Worm (Caenorhabditis elegans) whole organism, mixed stage, embryonic: ENCODE data around the gene K06A1.2.

ENCODE experiments used
- bed-3 ChIP-seq: fragments of 200-800 bp; sonication (Bioruptor generic); optimal IDR thresholded peaks from 3 replicates; lab custom pipeline; 2018; ENCODE audit warnings: mild to moderate bottlenecking, missing genetic modification characterization, moderate library complexity, missing compliant biosample characterization
- blmp-1 ChIP-seq: fragments of 150-350 bp; optimal IDR thresholded peaks from 2 replicates; lab custom pipeline; 2014; ENCODE audit warnings: missing biosample characterization, missing genetic modification characterization
- ceh-39 ChIP-seq: fragments of 150-350 bp; optimal IDR thresholded peaks from 2 replicates; lab custom pipeline; 2014; ENCODE audit warnings: missing biosample characterization, missing genetic modification characterization
- ceh-43 ChIP-seq: fragments of 200-800 bp; sonication (Bioruptor generic); optimal IDR thresholded peaks from 2 replicates; lab custom pipeline; 2018; ENCODE audit warnings: mild to moderate bottlenecking, missing genetic modification characterization, moderate library complexity, missing compliant biosample characterization
- ceh-83 ChIP-seq: fragments of 200-800 bp; sonication (Bioruptor generic); optimal IDR thresholded peaks from 2 replicates; lab custom pipeline; 2018; ENCODE audit warnings: mild to moderate bottlenecking, missing genetic modification characterization, missing compliant biosample characterization
- ces-1 ChIP-seq: fragments of 150-350 bp; optimal IDR thresholded peaks from 2 replicates; lab custom pipeline; 2014; ENCODE audit warnings: missing biosample characterization, missing genetic modification reagents, missing genetic modification characterization
- cnd-1 ChIP-seq: fragments of 200-800 bp; sonication (Bioruptor generic); optimal IDR thresholded peaks from 2 replicates; lab custom pipeline; 2018; ENCODE audit warnings: mild to moderate bottlenecking, missing genetic modification characterization, missing compliant biosample characterization
- drap-1 ChIP-seq: fragments of 200-800 bp; sonication (Bioruptor generic); optimal IDR thresholded peaks from 3 replicates; lab custom pipeline; 2018; ENCODE audit warnings: mild to moderate bottlenecking, missing genetic modification characterization, missing compliant biosample characterization
- elt-1 ChIP-seq: sonication (generic microtip); optimal IDR thresholded peaks from 2 replicates; lab custom pipeline; 2017; ENCODE audit warnings: missing genetic modification characterization, mild to moderate bottlenecking, missing compliant biosample characterization, antibody characterized with exemption, moderate library complexity, borderline replicate concordance; ENCODE audit not compliant: insufficient read depth
- elt-3 ChIP-seq: fragments of 150-350 bp; optimal IDR thresholded peaks from 2 replicates; lab custom pipeline; 2014; ENCODE audit warnings: missing biosample characterization, missing genetic modification characterization
- flh-1 ChIP-seq: fragments of 200-800 bp; sonication (Bioruptor generic); optimal IDR thresholded peaks from 2 replicates; lab custom pipeline; 2018; ENCODE audit warnings: mild to moderate bottlenecking, missing genetic modification characterization, moderate library complexity, missing compliant biosample characterization
- hlh-1 ChIP-seq: fragments of 150-350 bp; optimal IDR thresholded peaks from 2 replicates; lab custom pipeline; 2014; ENCODE audit warnings: missing biosample characterization, missing genetic modification reagents, missing genetic modification characterization
- lin-13 ChIP-seq: fragments of 150-350 bp; optimal IDR thresholded peaks from 2 replicates; lab custom pipeline; 2014; ENCODE audit warnings: missing biosample characterization, missing genetic modification characterization
- lin-32 ChIP-seq: fragments of 200-800 bp; sonication (Bioruptor generic); optimal IDR thresholded peaks from 2 replicates; lab custom pipeline; 2018; ENCODE audit warnings: mild to moderate bottlenecking, missing genetic modification characterization, missing compliant biosample characterization
- lsy-2 ChIP-seq: fragments of 150-350 bp; optimal IDR thresholded peaks from 2 replicates; lab custom pipeline; 2014; ENCODE audit warnings: missing biosample characterization, missing genetic modification characterization
- mab-5 ChIP-seq: fragments of 150-350 bp; optimal IDR thresholded peaks from 2 replicates; lab custom pipeline; 2014; ENCODE audit warnings: missing biosample characterization, missing genetic modification characterization
- mep-1 ChIP-seq: fragments of 150-350 bp; optimal IDR thresholded peaks from 2 replicates; lab custom pipeline; 2017; ENCODE audit warnings: missing biosample characterization, missing genetic modification reagents, missing genetic modification characterization, inconsistent platforms
- mls-2 ChIP-seq: sonication (generic microtip); optimal IDR thresholded peaks from 2 replicates; lab custom pipeline; 2016; ENCODE audit warnings: mild to moderate bottlenecking, missing genetic modification characterization, moderate library complexity, missing compliant biosample characterization
- nhr-12 ChIP-seq: fragments of 150-350 bp; optimal IDR thresholded peaks from 2 replicates; lab custom pipeline; 2014; ENCODE audit warnings: missing biosample characterization, missing genetic modification characterization
- nhr-237 ChIP-seq: fragments of 150-350 bp; optimal IDR thresholded peaks from 2 replicates; lab custom pipeline; 2014; ENCODE audit warnings: missing biosample characterization, missing genetic modification characterization
- nhr-28 ChIP-seq: fragments of 150-350 bp; optimal IDR thresholded peaks from 2 replicates; lab custom pipeline; 2014; ENCODE audit warnings: missing biosample characterization, missing genetic modification characterization
- pha-4 ChIP-seq: fragments of 150-350 bp; optimal IDR thresholded peaks from 2 replicates; lab custom pipeline; 2018; ENCODE audit warnings: missing biosample characterization, missing genetic modification reagents, missing genetic modification characterization
- sem-2 ChIP-seq: fragments of 200-800 bp; sonication (Bioruptor generic); optimal IDR thresholded peaks from 2 replicates; lab custom pipeline; 2018; ENCODE audit warnings: mild to moderate bottlenecking, missing genetic modification characterization, missing compliant biosample characterization
- snpc-4 ChIP-seq: fragments of 150-350 bp; optimal IDR thresholded peaks from 2 replicates; lab custom pipeline; 2014; ENCODE audit warnings: missing biosample characterization, missing genetic modification characterization
- tbx-8 ChIP-seq: fragments of 200-800 bp; sonication (Bioruptor generic); optimal IDR thresholded peaks from 2 replicates; lab custom pipeline; 2018; ENCODE audit warnings: mild to moderate bottlenecking, missing genetic modification characterization, moderate library complexity, missing compliant biosample characterization
- unc-120 ChIP-seq: sonication (generic microtip); optimal IDR thresholded peaks from 2 replicates; lab custom pipeline; 2017; ENCODE audit warnings: missing genetic modification characterization, missing compliant biosample characterization; ENCODE audit not compliant: poor library complexity, severe bottlenecking
- unc-62 ChIP-seq: fragments of 150-350 bp; optimal IDR thresholded peaks from 2 replicates; lab custom pipeline; 2014; ENCODE audit warnings: missing biosample characterization, missing genetic modification reagents, missing genetic modification characterization
- zip-8 ChIP-seq: fragments of 150-350 bp; optimal IDR thresholded peaks from 2 replicates; lab custom pipeline; 2014; ENCODE audit warnings: missing biosample characterization, missing genetic modification characterization
- ztf-11 ChIP-seq: fragments of 150-350 bp; optimal IDR thresholded peaks from 2 replicates; lab custom pipeline; 2014; ENCODE audit warnings: missing biosample characterization, missing genetic modification characterization

Gene K06A1.2

DNA sequence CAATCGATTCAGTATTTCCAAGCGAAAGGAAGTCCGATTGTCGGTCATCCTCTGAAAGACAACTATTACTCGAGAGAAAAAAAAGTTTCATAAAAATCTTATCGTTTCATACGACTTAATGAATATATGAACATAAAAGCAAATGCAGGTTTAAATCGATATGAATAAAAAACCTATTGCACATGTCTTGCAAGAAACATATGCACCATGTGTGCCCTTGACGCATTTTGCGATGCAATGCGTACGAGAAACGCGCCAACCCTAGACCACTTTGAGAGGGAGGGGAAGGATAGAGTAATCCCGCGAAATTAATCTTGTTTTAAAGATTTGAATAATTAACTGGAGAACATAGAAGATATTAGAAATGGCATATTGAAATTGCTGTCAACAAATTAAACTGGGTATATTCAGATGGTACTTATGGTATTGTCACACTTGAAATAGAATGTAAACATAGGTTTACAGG is 9.6 kb downstream of the K06A1.2 start, which contains the start of gene atg-16.2:
TSS of gene atg-16.2 (minus strand) at position 51 of the 466 bp plus-strand sequence.
- TF ChIP-seq flh-1 (GFP tag; lab: Kevin White, UChicago) (no peak), ces-1 (GFP tag; lab: Kevin White, UChicago) (peak; percentile 90), tbx-8 (GFP tag; lab: Kevin White, UChicago) (no peak), lsy-2 (tag; lab: Kevin White, UChicago) (peak; percentile 2), nhr-237 (peak; percentile 38), hlh-1 (tag; lab: Kevin White, UChicago) (peak; percentile 60), ceh-43 (no peak), elt-3 (no peak), unc-120 (tag; lab: Kevin White, UChicago) (peak; percentile 31), ceh-39 (tag; lab: Kevin White, UChicago) (peak; percentile 43), nhr-12 (tag; lab: Kevin White, UChicago) (no peak), mls-2 (tag; lab: Kevin White, UChicago) (peak; percentile 19), pha-4 (tag; lab: Kevin White, UChicago) (peak; percentile 40), lin-13 (tag; lab: Kevin White, UChicago) (peak; percentile 59), bed-3 (GFP tag; lab: Kevin White, UChicago) (no peak), mep-1 (tag; lab: Kevin White, UChicago) (peak; percentile 72)

DNA sequence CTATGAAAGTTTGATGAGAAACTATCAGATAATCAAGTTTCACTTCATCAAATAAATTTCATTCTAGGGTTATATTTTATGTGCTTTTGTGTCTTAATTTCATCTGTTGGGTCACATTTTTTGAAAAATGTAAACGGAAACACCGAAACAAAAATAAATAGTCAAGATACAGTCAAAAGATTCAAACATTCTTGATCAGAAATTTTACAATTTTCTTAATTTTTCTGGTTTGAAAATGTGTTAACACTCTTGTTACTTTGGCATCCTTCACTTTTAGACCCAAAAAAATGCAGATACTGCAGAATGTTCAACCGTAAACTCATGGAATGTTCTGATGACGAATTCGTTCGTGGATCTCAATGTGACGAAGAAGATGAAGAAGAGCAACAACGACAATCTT is 10.9 kb downstream of the K06A1.2 start, which contains the start of gene aptf-1:
TSS of gene aptf-1 (plus strand) at position 301 of the 400 bp plus-strand sequence.
- TF ChIP-seq tbx-8 (GFP tag; lab: Kevin White, UChicago) (no peak), mep-1 (tag; lab: Kevin White, UChicago) (no peak)

DNA sequence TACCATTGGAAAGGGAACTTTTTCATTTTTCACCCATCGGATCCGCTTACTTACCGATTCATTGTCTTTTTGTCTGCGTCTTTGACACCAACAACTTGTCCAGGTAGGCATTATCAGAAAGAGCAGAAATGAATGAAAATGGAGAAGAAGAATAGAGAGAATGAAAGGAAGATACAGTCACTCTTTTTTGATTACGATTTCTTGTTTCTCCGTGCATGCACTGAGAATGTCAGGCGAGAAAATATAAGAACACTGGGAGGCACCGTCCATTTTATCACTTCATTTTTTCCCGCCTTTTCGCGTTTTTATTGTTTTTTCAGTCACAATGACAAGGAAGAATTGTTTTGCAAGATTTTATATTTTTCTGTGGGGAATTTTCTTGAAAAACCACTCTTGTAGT is 25.5 kb downstream of the K06A1.2 start:
- TF ChIP-seq mls-2 (tag; lab: Kevin White, UChicago) (no peak), pha-4 (tag; lab: Kevin White, UChicago) (no peak), ceh-83 (no peak), ceh-43 (no peak), ceh-39 (tag; lab: Kevin White, UChicago) (no peak), sem-2 (GFP tag; lab: Kevin White, UChicago) (no peak), blmp-1 (tag; lab: Kevin White, UChicago) (no peak), drap-1 (GFP tag; lab: Kevin White, UChicago) (no peak), nhr-237 (no peak), lin-13 (tag; lab: Kevin White, UChicago) (no peak), tbx-8 (GFP tag; lab: Kevin White, UChicago) (no peak), hlh-1 (tag; lab: Kevin White, UChicago) (no peak)

DNA sequence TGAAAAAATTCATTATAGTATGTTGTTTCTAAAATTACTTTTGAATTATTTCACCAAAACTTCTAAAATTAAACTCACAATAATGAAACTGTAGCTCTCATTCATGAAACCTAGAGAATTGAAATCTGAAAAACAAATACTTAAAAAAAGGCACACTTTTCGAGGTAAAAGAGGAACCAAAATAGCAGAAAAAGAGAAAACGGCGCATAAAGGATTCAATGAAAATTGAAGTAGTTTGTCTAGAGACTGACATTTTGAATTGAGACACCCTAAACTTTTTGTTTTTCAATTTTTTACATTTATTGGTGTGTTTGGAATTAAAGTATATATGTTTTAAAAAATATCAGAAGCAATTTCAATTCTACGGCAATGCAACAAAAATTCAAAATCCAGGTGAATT is 27.2 kb downstream of the K06A1.2 start, which contains the start of gene dgk-5:
TSS of gene dgk-5 (minus strand) at position 101 of the 400 bp plus-strand sequence.
- TF ChIP-seq nhr-12 (tag; lab: Kevin White, UChicago): no peak
- TF ChIP-seq mls-2 (tag; lab: Kevin White, UChicago): no peak
- TF ChIP-seq zip-8: no peak
- no peak for TF ChIP-seq cnd-1 (tag; lab: Kevin White, UChicago)
- no peak for TF ChIP-seq mep-1 (tag; lab: Kevin White, UChicago)
- no peak for TF ChIP-seq ces-1 (GFP tag; lab: Kevin White, UChicago)
- TF ChIP-seq nhr-28: no peak
- no peak for TF ChIP-seq lsy-2 (tag; lab: Kevin White, UChicago)
- TF ChIP-seq ceh-83: no peak
- no peak for TF ChIP-seq sem-2 (GFP tag; lab: Kevin White, UChicago)
- TF ChIP-seq elt-3: no peak
- TF ChIP-seq elt-1 (tag; lab: Kevin White, UChicago): no peak
- TF ChIP-seq lin-32 (GFP tag; lab: Kevin White, UChicago): no peak
- TF ChIP-seq ztf-11 (tag; lab: Kevin White, UChicago): no peak
- no peak for TF ChIP-seq snpc-4
- TF ChIP-seq tbx-8 (GFP tag; lab: Kevin White, UChicago): no peak
- TF ChIP-seq blmp-1 (tag; lab: Kevin White, UChicago): no peak
- TF ChIP-seq mab-5 (tag; lab: Kevin White, UChicago): no peak

ce11 chrII:6475180-6475737 is 31.4 kb downstream of the K06A1.2 start, which contains the start of gene T28D9.16:
Gene T28D9.16 (plus strand): TSS chrII:6475687.
- no peak for TF ChIP-seq ceh-83
- TF ChIP-seq nhr-12 (tag; lab: Kevin White, UChicago): no peak
- no peak for TF ChIP-seq nhr-28
- no peak for TF ChIP-seq mep-1 (tag; lab: Kevin White, UChicago)
- no peak for TF ChIP-seq blmp-1 (tag; lab: Kevin White, UChicago)
- no peak for TF ChIP-seq unc-62 (GFP tag; lab: Kevin White, UChicago)
- no peak for TF ChIP-seq zip-8
- no peak for TF ChIP-seq bed-3 (GFP tag; lab: Kevin White, UChicago)
- TF ChIP-seq nhr-237: no peak
- no peak for TF ChIP-seq cnd-1 (tag; lab: Kevin White, UChicago)
